Worm (Caenorhabditis elegans) whole organism, late embryonic: ENCODE results near the gene rpc-11.

Experiments used
- C38D4.7 ChIP-seq: fragments of 200-800 bp; sonication (Bioruptor generic); optimal IDR thresholded peaks from 2 replicates; lab custom pipeline; 2018; ENCODE audit warnings: mild to moderate bottlenecking, missing genetic modification characterization, moderate library complexity, missing compliant biosample characterization
- F13H6.1 ChIP-seq: sonication (generic microtip); optimal IDR thresholded peaks from 2 replicates; lab custom pipeline; 2016; ENCODE audit warnings: missing genetic modification characterization, missing compliant biosample characterization
- K02D7.2 ChIP-seq: sonication (generic microtip); optimal IDR thresholded peaks from 2 replicates; lab custom pipeline; 2017; ENCODE audit warnings: mild to moderate bottlenecking, missing genetic modification characterization, missing compliant biosample characterization
- K09A11.1 ChIP-seq: sonication (generic microtip); optimal IDR thresholded peaks from 2 replicates; lab custom pipeline; 2017; ENCODE audit warnings: antibody characterized with exemption, mild to moderate bottlenecking, missing genetic modification characterization, missing compliant biosample characterization; ENCODE audit not compliant: insufficient read depth
- T23F11.4 ChIP-seq: fragments of 200-800 bp; sonication (Bioruptor generic); optimal IDR thresholded peaks from 2 replicates; lab custom pipeline; 2018; ENCODE audit warnings: mild to moderate bottlenecking, missing genetic modification characterization, missing compliant biosample characterization
- Y22D7AL.16 ChIP-seq: sonication (generic microtip); optimal IDR thresholded peaks from 2 replicates; lab custom pipeline; 2016; ENCODE audit warnings: missing genetic modification characterization, missing compliant biosample characterization
- ahr-1 ChIP-seq: sonication (generic microtip); optimal IDR thresholded peaks from 2 replicates; lab custom pipeline; 2016; ENCODE audit warnings: missing genetic modification characterization, missing compliant biosample characterization
- ama-1 ChIP-seq: fragments of 150-350 bp; optimal IDR thresholded peaks from 2 replicates; lab custom pipeline; 2014
- ceh-14 ChIP-seq: sonication (generic microtip); optimal IDR thresholded peaks from 2 replicates; lab custom pipeline; 2016; ENCODE audit warnings: missing genotype, missing genetic modification characterization, missing compliant biosample characterization
- ceh-19 ChIP-seq: fragments of 200-800 bp; sonication (Bioruptor generic); optimal IDR thresholded peaks from 2 replicates; lab custom pipeline; 2018; ENCODE audit warnings: mild to moderate bottlenecking, missing genetic modification characterization, missing compliant biosample characterization
- ceh-2 ChIP-seq: sonication (generic microtip); optimal IDR thresholded peaks from 2 replicates; lab custom pipeline; 2016; ENCODE audit warnings: missing genotype, missing genetic modification characterization, missing compliant biosample characterization
- ceh-22 ChIP-seq: sonication (generic microtip); optimal IDR thresholded peaks from 2 replicates; lab custom pipeline; 2017; ENCODE audit warnings: missing biosample characterization, missing genetic modification characterization
- ceh-24 ChIP-seq: sonication (generic microtip); optimal IDR thresholded peaks from 2 replicates; lab custom pipeline; 2016; ENCODE audit warnings: mild to moderate bottlenecking, missing genetic modification characterization, missing compliant biosample characterization
- ceh-34 ChIP-seq: sonication (generic microtip); optimal IDR thresholded peaks from 2 replicates; lab custom pipeline; 2016; ENCODE audit warnings: mild to moderate bottlenecking, missing genetic modification characterization, missing compliant biosample characterization
- ceh-6 ChIP-seq: fragments of 200-800 bp; sonication (Bioruptor generic); optimal IDR thresholded peaks from 2 replicates; lab custom pipeline; 2018; ENCODE audit warnings: mild to moderate bottlenecking, missing genetic modification characterization, missing compliant biosample characterization
- che-1 ChIP-seq: sonication (generic microtip); optimal IDR thresholded peaks from 2 replicates; lab custom pipeline; 2016; ENCODE audit warnings: mild to moderate bottlenecking, missing genetic modification characterization, missing compliant biosample characterization
- dmd-4 ChIP-seq: sonication (generic microtip); optimal IDR thresholded peaks from 2 replicates; lab custom pipeline; 2016; ENCODE audit warnings: borderline replicate concordance, missing genetic modification characterization, missing compliant biosample characterization
- dve-1 ChIP-seq: sonication (generic microtip); optimal IDR thresholded peaks from 2 replicates; lab custom pipeline; 2017; ENCODE audit warnings: antibody characterized with exemption, mild to moderate bottlenecking, missing genetic modification characterization, missing compliant biosample characterization
- elt-2 ChIP-seq: sonication (generic microtip); optimal IDR thresholded peaks from 2 replicates; lab custom pipeline; 2016; ENCODE audit warnings: missing genetic modification reagents, missing genetic modification characterization, missing compliant biosample characterization
- eyg-1 ChIP-seq: sonication (generic microtip); optimal IDR thresholded peaks from 2 replicates; lab custom pipeline; 2016; ENCODE audit warnings: missing genotype, missing genetic modification characterization, missing compliant biosample characterization
- fax-1 ChIP-seq: sonication (generic microtip); optimal IDR thresholded peaks from 2 replicates; lab custom pipeline; 2016; ENCODE audit warnings: missing genotype, missing genetic modification characterization, missing compliant biosample characterization
- fkh-10 ChIP-seq: fragments of 150-350 bp; optimal IDR thresholded peaks from 2 replicates; lab custom pipeline; 2014; ENCODE audit warnings: missing biosample characterization, missing genetic modification reagents, missing genetic modification characterization
- hlh-15 ChIP-seq: sonication (generic microtip); optimal IDR thresholded peaks from 2 replicates; lab custom pipeline; 2016; ENCODE audit warnings: missing genetic modification characterization, missing compliant biosample characterization
- hlh-30 ChIP-seq: sonication (generic microtip); optimal IDR thresholded peaks from 2 replicates; lab custom pipeline; 2017; ENCODE audit warnings: antibody characterized with exemption, missing genetic modification characterization, missing compliant biosample characterization; ENCODE audit not compliant: insufficient read depth
- hlh-6 ChIP-seq: sonication (generic microtip); optimal IDR thresholded peaks from 2 replicates; lab custom pipeline; 2016; ENCODE audit warnings: missing genotype, missing genetic modification characterization, missing compliant biosample characterization
- hlh-8 ChIP-seq: sonication (generic microtip); optimal IDR thresholded peaks from 2 replicates; lab custom pipeline; 2016; ENCODE audit warnings: missing genotype, missing genetic modification characterization, missing compliant biosample characterization
- lim-6 ChIP-seq: sonication (generic microtip); optimal IDR thresholded peaks from 2 replicates; lab custom pipeline; 2016; ENCODE audit warnings: missing genetic modification characterization, missing compliant biosample characterization
- lin-11 ChIP-seq: fragments of 200-800 bp; sonication (Bioruptor generic); optimal IDR thresholded peaks from 2 replicates; lab custom pipeline; 2018; ENCODE audit warnings: mild to moderate bottlenecking, missing genetic modification characterization, missing compliant biosample characterization
- mec-3 ChIP-seq: sonication (generic microtip); optimal IDR thresholded peaks from 2 replicates; lab custom pipeline; 2016; ENCODE audit warnings: borderline replicate concordance, missing genetic modification characterization, missing compliant biosample characterization
- nfya-1 ChIP-seq: sonication (generic microtip); optimal IDR thresholded peaks from 2 replicates; lab custom pipeline; 2017; ENCODE audit warnings: missing genetic modification characterization, mild to moderate bottlenecking, missing compliant biosample characterization, antibody characterized with exemption, moderate library complexity
- nhr-11 ChIP-seq: fragments of 150-350 bp; optimal IDR thresholded peaks from 2 replicates; lab custom pipeline; 2014; ENCODE audit warnings: missing biosample characterization, missing genetic modification characterization
- nhr-232 ChIP-seq: sonication (generic microtip); optimal IDR thresholded peaks from 2 replicates; lab custom pipeline; 2016; ENCODE audit warnings: missing genetic modification characterization, missing compliant biosample characterization
- npax-4 ChIP-seq: sonication (generic microtip); optimal IDR thresholded peaks from 2 replicates; lab custom pipeline; 2016; ENCODE audit warnings: missing genetic modification characterization, missing compliant biosample characterization
- odd-2 ChIP-seq: sonication (generic microtip); optimal IDR thresholded peaks from 2 replicates; lab custom pipeline; 2017; ENCODE audit warnings: antibody characterized with exemption, mild to moderate bottlenecking, missing genetic modification characterization, missing compliant biosample characterization
- pag-3 ChIP-seq: sonication (generic microtip); optimal IDR thresholded peaks from 2 replicates; lab custom pipeline; 2016; ENCODE audit warnings: missing compliant biosample characterization, missing genetic modification characterization, borderline replicate concordance
- pat-9 ChIP-seq: fragments of 200-800 bp; sonication (Bioruptor generic); optimal IDR thresholded peaks from 2 replicates; lab custom pipeline; 2018; ENCODE audit warnings: mild to moderate bottlenecking, missing genetic modification characterization, moderate library complexity, missing compliant biosample characterization
- pax-1 ChIP-seq: fragments of 150-350 bp; optimal IDR thresholded peaks from 2 replicates; lab custom pipeline; 2014; ENCODE audit warnings: missing biosample characterization, missing genetic modification characterization
- pha-2 ChIP-seq: sonication (generic microtip); optimal IDR thresholded peaks from 2 replicates; lab custom pipeline; 2017; ENCODE audit warnings: mild to moderate bottlenecking, missing genetic modification characterization, missing compliant biosample characterization
- pqm-1 ChIP-seq: sonication (generic microtip); optimal IDR thresholded peaks from 2 replicates; lab custom pipeline; 2016; ENCODE audit warnings: missing genetic modification characterization, missing compliant biosample characterization
- pros-1 ChIP-seq: fragments of 150-350 bp; optimal IDR thresholded peaks from 2 replicates; lab custom pipeline; 2014; ENCODE audit warnings: missing biosample characterization, missing genetic modification reagents, missing genetic modification characterization
- rnt-1 ChIP-seq: sonication (generic microtip); optimal IDR thresholded peaks from 2 replicates; lab custom pipeline; 2016; ENCODE audit warnings: missing genetic modification characterization, missing compliant biosample characterization
- sdc-2 ChIP-seq: sonication (generic microtip); optimal IDR thresholded peaks from 2 replicates; lab custom pipeline; 2016; ENCODE audit warnings: missing genotype, missing genetic modification characterization, missing compliant biosample characterization
- tbx-7 ChIP-seq: sonication (generic microtip); optimal IDR thresholded peaks from 2 replicates; lab custom pipeline; 2016; ENCODE audit warnings: missing genotype, missing genetic modification characterization, missing compliant biosample characterization
- ttx-3 ChIP-seq: sonication (generic microtip); optimal IDR thresholded peaks from 2 replicates; lab custom pipeline; 2016; ENCODE audit warnings: missing genetic modification reagents, missing genetic modification characterization, missing compliant biosample characterization
- unc-86 ChIP-seq: sonication (generic microtip); optimal IDR thresholded peaks from 2 replicates; lab custom pipeline; 2016; ENCODE audit warnings: missing genetic modification characterization, missing compliant biosample characterization
- zip-5 ChIP-seq: sonication (generic microtip); optimal IDR thresholded peaks from 2 replicates; lab custom pipeline; 2016; ENCODE audit warnings: missing genetic modification characterization, missing compliant biosample characterization

The rpc-11 gene

ce11 chrIV:1419795-1420509 is 10.1 kb upstream of the rpc-11 start, which contains the start of gene Y77E11A.7 (continued):
- TF ChIP-seq T23F11.4 (GFP tag; lab: Kevin White, UChicago): peak; percentile 20
- no peak for TF ChIP-seq pha-2 (tag; lab: Kevin White, UChicago)
- TF ChIP-seq nhr-11 (tag; lab: Kevin White, UChicago): no peak
- TF ChIP-seq ceh-6 (GFP tag; lab: Kevin White, UChicago): no peak
- no peak for TF ChIP-seq ceh-19
- TF ChIP-seq nhr-232 (tag; lab: Kevin White, UChicago): no peak
- no peak for TF ChIP-seq K02D7.2 (tag; lab: Kevin White, UChicago)
- no peak for TF ChIP-seq C38D4.7
- TF ChIP-seq nfya-1 (tag; lab: Kevin White, UChicago): peak; percentile 89
- TF ChIP-seq pag-3 (tag; lab: Kevin White, UChicago): no peak
- TF ChIP-seq pat-9 (tag; lab: Kevin White, UChicago): no peak
- peak; percentile 32 for TF ChIP-seq hlh-6
- TF ChIP-seq unc-86 (tag; lab: Kevin White, UChicago): peak; percentile 39
- peak; percentile 97 for TF ChIP-seq hlh-30 (tag; lab: Kevin White, UChicago)
- TF ChIP-seq lin-11 (tag; lab: Kevin White, UChicago): no peak
- TF ChIP-seq npax-4: no peak
- TF ChIP-seq hlh-8 (tag; lab: Kevin White, UChicago): peak; percentile 82
- TF ChIP-seq odd-2: no peak
- TF ChIP-seq ceh-24 (tag; lab: Kevin White, UChicago): no peak
- TF ChIP-seq ahr-1: no peak
- no peak for TF ChIP-seq fax-1
- peak; percentile 10 for TF ChIP-seq pqm-1 (tag; lab: Kevin White, UChicago)
- TF ChIP-seq ceh-14 (tag; lab: Kevin White, UChicago): peak; percentile 62
- TF ChIP-seq hlh-15 (tag; lab: Kevin White, UChicago): no peak
- peak; percentile 18 for TF ChIP-seq ceh-22 (tag; lab: Kevin White, UChicago)
- peak; percentile 90 for TF ChIP-seq rnt-1 (tag; lab: Kevin White, UChicago)
- peak; percentile 81 for TF ChIP-seq ceh-34 (tag; lab: Kevin White, UChicago)
- TF ChIP-seq F13H6.1: peak; percentile 56
- TF ChIP-seq zip-5 (tag; lab: Kevin White, UChicago): peak; percentile 39
- no peak for TF ChIP-seq ttx-3 (tag; lab: Kevin White, UChicago)
- TF ChIP-seq pros-1 (tag; lab: Kevin White, UChicago): peak; percentile 94
- no peak for TF ChIP-seq dmd-4 (tag; lab: Kevin White, UChicago)
- no peak for TF ChIP-seq Y22D7AL.16 (tag; lab: Kevin White, UChicago)
- TF ChIP-seq dve-1 (tag; lab: Kevin White, UChicago): peak; percentile 67
- TF ChIP-seq ceh-2: peak; percentile 58
- TF ChIP-seq K09A11.1 (tag; lab: Kevin White, UChicago): no peak

DNA sequence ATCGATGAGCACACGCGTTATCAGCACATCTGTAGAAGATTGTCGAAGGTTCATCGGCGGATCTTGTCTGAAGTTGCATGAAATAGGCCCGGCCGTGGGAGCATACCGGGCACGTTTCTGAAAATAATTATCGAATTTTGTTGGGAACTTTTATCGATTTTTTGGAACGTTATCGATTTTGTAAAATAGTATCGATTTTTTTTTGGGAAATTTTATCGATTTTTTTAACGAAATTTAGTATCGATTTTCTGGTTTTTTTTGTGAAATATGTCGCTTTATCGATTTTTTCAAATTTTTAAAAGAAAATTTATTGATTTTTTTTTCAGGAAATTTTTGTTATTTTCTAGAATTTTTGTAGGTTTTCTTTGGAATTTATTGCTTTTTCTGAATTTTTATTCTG is 1.1 kb downstream of the rpc-11 start:
- TF ChIP-seq ama-1 (no peak), mec-3 (tag; lab: Kevin White, UChicago) (no peak), pqm-1 (tag; lab: Kevin White, UChicago) (no peak), pat-9 (tag; lab: Kevin White, UChicago) (no peak), eyg-1 (tag; lab: Kevin White, UChicago) (no peak), che-1 (tag; lab: Kevin White, UChicago) (no peak), odd-2 (no peak), hlh-6 (no peak), fkh-10 (no peak), pha-2 (tag; lab: Kevin White, UChicago) (no peak), F13H6.1 (no peak), lin-11 (tag; lab: Kevin White, UChicago) (no peak), sdc-2 (tag; lab: Kevin White, UChicago) (no peak), lim-6 (tag; lab: Kevin White, UChicago) (no peak), elt-2 (tag; lab: Kevin White, UChicago) (no peak), ceh-24 (tag; lab: Kevin White, UChicago) (no peak), pax-1 (tag; lab: Kevin White, UChicago) (no peak), tbx-7 (tag; lab: Kevin White, UChicago) (no peak)
